Fruit fly (Drosophila melanogaster): ENCODE measurements around the gene rux.

The rux gene

dm6 chrX:6000747-6001426 lies 36.7 kb downstream of the rux start, which contains the start of gene CG4766 (continued):
- TF ChIP-seq NK7.1 (GFP tag; optimal IDR thresholded peaks at IDR 0.05) (peak; percentile 65), CG11093 (GFP tag; IDR thresholded peaks at IDR 0.05) (peak; percentile 71; the same call in 1 of the 3 replicates), stwl (tag; optimal IDR thresholded peaks at IDR 0.05) (no peak), stc (GFP tag; IDR thresholded peaks at IDR 0.05) (peak; percentile 76), CG10274 (GFP tag; optimal IDR thresholded peaks at IDR 0.05) (peak; percentile 36), Sox102F (GFP tag; optimal IDR thresholded peaks at IDR 0.05) (peak; percentile 75), otp (GFP tag; IDR thresholded peaks at IDR 0.05) (peak; percentile 75), Xbp1 (GFP tag; optimal IDR thresholded peaks at IDR 0.05) (peak; percentile 84), CG12299 (tag; optimal IDR thresholded peaks at IDR 0.05) (peak; percentile 60), ap (GFP tag; IDR thresholded peaks at IDR 0.05) (peak; percentile 69), Abd-B (GFP tag; optimal IDR thresholded peaks at IDR 0.05) (peak; percentile 59), CG1832 (GFP tag; optimal IDR thresholded peaks at IDR 0.05) (no peak), gce (GFP tag; IDR thresholded peaks at IDR 0.05) (0 out of 3 replicates have a peak, but pooled peaks have one; percentile 47), CG10431 (GFP tag; optimal IDR thresholded peaks at IDR 0.05) (peak; percentile 52), Bteb2 (GFP tag; optimal IDR thresholded peaks at IDR 0.05) (peak; percentile 66), CG10321 (GFP tag; IDR thresholded peaks at IDR 0.05) (0 out of 2 replicates have a peak, but pooled peaks have one; percentile 31), CG30020 (tag; optimal IDR thresholded peaks at IDR 0.05) (peak; percentile 62), CG11085 (GFP tag; IDR thresholded peaks at IDR 0.05) (0 out of 2 replicates have a peak, but pooled peaks have one; percentile 10), kay (GFP tag; optimal IDR thresholded peaks at IDR 0.05) (peak; percentile 81), crc (GFP tag; optimal IDR thresholded peaks at IDR 0.05) (peak; percentile 81), hb (GFP tag; IDR thresholded peaks at IDR 0.05; ENCODE audit: partially characterized antibody) (no peak), CG31365 (tag; optimal IDR thresholded peaks at IDR 0.05) (peak; percentile 12), exex (tag; optimal IDR thresholded peaks at IDR 0.05) (peak; percentile 25), CG1647 (GFP tag; optimal IDR thresholded peaks at IDR 0.05) (peak; percentile 33), CG10979 (tag; optimal IDR thresholded peaks at IDR 0.05) (peak; percentile 94), Trl (optimal IDR thresholded peaks at IDR 0.05) (peak; percentile 59 to 70), Trl (GFP tag; optimal IDR thresholded peaks at IDR 0.05) (peak; percentile 88), CG11398 (GFP tag; optimal IDR thresholded peaks at IDR 0.05) (peak; percentile 57), CG9797 (GFP tag; optimal IDR thresholded peaks at IDR 0.05) (no peak), her (GFP tag; optimal IDR thresholded peaks at IDR 0.05) (peak; percentile 47), chinmo (GFP tag; IDR thresholded peaks at IDR 0.05; ENCODE audit: partially characterized antibody) (no peak), fd3F (GFP tag; optimal IDR thresholded peaks at IDR 0.05) (peak; percentile 52), luna (GFP tag; optimal IDR thresholded peaks at IDR 0.05) (no peak), CG11456 (GFP tag; IDR thresholded peaks at IDR 0.05) (no peak; the same call in 2 of the 3 replicates), CG16815 (GFP tag; optimal IDR thresholded peaks at IDR 0.05) (peak; percentile 85), zfh2 (GFP tag; optimal IDR thresholded peaks at IDR 0.05) (peak; percentile 58), lbe (GFP tag; optimal IDR thresholded peaks at IDR 0.05) (peak; percentile 72), GATAe (GFP tag; conservative IDR thresholded peaks at IDR 0.05) (no peak), CG7839 (tag; optimal IDR thresholded peaks at IDR 0.05) (peak; percentile 91), Blimp-1 (GFP tag; optimal IDR thresholded peaks at IDR 0.05) (peak; percentile 84), CG11723 (GFP tag; optimal IDR thresholded peaks at IDR 0.05) (peak; percentile 71), Rx (GFP tag; IDR thresholded peaks at IDR 0.05) (no peak), CG5953 (GFP tag; IDR thresholded peaks at IDR 0.05) (peak; percentile 52; the same call in 1 of the 2 replicates), zen (tag; optimal IDR thresholded peaks at IDR 0.05) (peak; percentile 88), ato (GFP tag; IDR thresholded peaks at IDR 0.05; ENCODE audit: partially characterized antibody) (no peak), ewg (GFP tag; optimal IDR thresholded peaks at IDR 0.05) (peak; percentile 77), tna (GFP tag; IDR thresholded peaks at IDR 0.05; ENCODE audit: partially characterized antibody) (no peak), klu (GFP tag; IDR thresholded peaks at IDR 0.05) (peak; percentile 58; the same call in 1 of the 2 replicates), Stat92E (GFP tag; optimal IDR thresholded peaks at IDR 0.05) (peak in 1 of 3 experiments; percentile 48)

Measured in whole organism, embryonic.